Fruit fly (Drosophila melanogaster): ENCODE measurements around the gene Alp9.
A peak's percentile ranks its signal among the peaks of the same experiment; 100 is the strongest.

dm6 chr3L:5634188-5634894, 39.0 kb downstream of the Alp9 start:
- TF ChIP-seq gl (tag; optimal IDR thresholded peaks at IDR 0.05) (no peak), CG12605 (GFP tag; IDR thresholded peaks at IDR 0.05) (no peak), CG9948 (tag; optimal IDR thresholded peaks at IDR 0.05) (no peak), CG34367 (tag; optimal IDR thresholded peaks at IDR 0.05) (no peak), Ets98B (GFP tag; IDR thresholded peaks at IDR 0.05) (no peak), CG15710 (tag; optimal IDR thresholded peaks at IDR 0.05) (no peak), CG4496 (GFP tag; IDR thresholded peaks at IDR 0.05) (0 out of 3 replicates have a peak, but pooled peaks have one; percentile 37), fd96Ca (GFP tag; IDR thresholded peaks at IDR 0.05) (no peak), CG10348 (GFP tag; IDR thresholded peaks at IDR 0.05) (no peak), CG8301 (tag; optimal IDR thresholded peaks at IDR 0.05) (no peak)
